Fruit fly (Drosophila melanogaster) whole organism, embryonic: ENCODE data around the gene Pdcd4.
A peak's percentile ranks its signal among the peaks of the same experiment; 100 is the strongest.

Source experiments
- Awh ChIP-seq: fragments of 200-800 bp; sonication (Bioruptor generic); IDR thresholded peaks from 2 replicates; pipeline ENCODE4, ENCODE4 v1.3.6; 2022; ENCODE audit warnings: missing biosample characterization, missing genetic modification characterization
- Bdp1 ChIP-seq: fragments of 200-800 bp; sonication (Bioruptor generic); optimal IDR thresholded peaks from 3 replicates; lab custom pipeline; 2016; ENCODE audit warnings: missing biosample characterization, missing genetic modification characterization
- CG10209 ChIP-seq: fragments of 200-800 bp; sonication (Bioruptor generic); optimal IDR thresholded peaks from 3 replicates; lab custom pipeline; 2017; ENCODE audit warnings: missing biosample characterization, mild to moderate bottlenecking, missing genetic modification characterization, missing genetic modification reagents
- CG13287 ChIP-seq: fragments of 200-800 bp; sonication (Bioruptor generic); IDR thresholded peaks from 2 replicates; pipeline ENCODE4 v1.3.6; 2022; ENCODE audit warnings: missing biosample characterization, missing genetic modification characterization; ENCODE audit not compliant: partially characterized antibody
- CG14050 ChIP-seq: fragments of 200-800 bp; sonication (Bioruptor generic); IDR thresholded peaks from 3 replicates; pipeline ENCODE4 v1.3.6; 2022; ENCODE audit warnings: missing biosample characterization, missing genetic modification characterization
- CG15514 ChIP-seq: fragments of 200-800 bp; sonication (Bioruptor generic); optimal IDR thresholded peaks from 3 replicates; lab custom pipeline; 2017; ENCODE audit warnings: missing biosample characterization, missing genetic modification characterization, mild to moderate bottlenecking, moderate library complexity, missing genetic modification reagents
- CG15601 ChIP-seq: fragments of 200-800 bp; sonication (Bioruptor generic); optimal IDR thresholded peaks from 3 replicates; lab custom pipeline; 2019; ENCODE audit warnings: missing biosample characterization, mild to moderate bottlenecking, missing genetic modification characterization, moderate library complexity
- CG15696 ChIP-seq: fragments of 200-800 bp; sonication (Bioruptor generic); optimal IDR thresholded peaks from 2 replicates; lab custom pipeline; 2019; ENCODE audit warnings: missing biosample characterization, mild to moderate bottlenecking, missing genetic modification characterization, moderate library complexity
- CG17829 ChIP-seq: fragments of 200-800 bp; optimal IDR thresholded peaks from 2 replicates; lab custom pipeline; 2019; ENCODE audit warnings: missing biosample characterization, mild to moderate bottlenecking, missing genetic modification characterization, moderate library complexity
- CG17912 ChIP-seq: fragments of 200-800 bp; sonication (Bioruptor generic); optimal IDR thresholded peaks from 2 replicates; lab custom pipeline; 2018; ENCODE audit warnings: missing biosample characterization, mild to moderate bottlenecking, missing genetic modification characterization
- CG18262 ChIP-seq: fragments of 200-800 bp; optimal IDR thresholded peaks from 3 replicates; lab custom pipeline; 2019; ENCODE audit warnings: missing biosample characterization, mild to moderate bottlenecking, missing genetic modification characterization, moderate library complexity
- CG1832 ChIP-seq: fragments of 200-800 bp; sonication (Bioruptor generic); optimal IDR thresholded peaks from 2 replicates; lab custom pipeline; 2017; ENCODE audit warnings: missing biosample characterization, mild to moderate bottlenecking, missing genetic modification characterization, inconsistent platforms
- CG2116 ChIP-seq: fragments of 200-800 bp; sonication (Bioruptor generic); optimal IDR thresholded peaks from 3 replicates; lab custom pipeline; 2018; ENCODE audit warnings: missing biosample characterization, mild to moderate bottlenecking, missing genetic modification characterization
- CG4854 ChIP-seq: fragments of 200-800 bp; sonication (Bioruptor generic); optimal IDR thresholded peaks from 2 replicates; lab custom pipeline; 2016; ENCODE audit warnings: missing biosample characterization, missing genetic modification characterization, inconsistent platforms
- CG5180 ChIP-seq: fragments of 200-800 bp; sonication (Bioruptor generic); optimal IDR thresholded peaks from 3 replicates; lab custom pipeline; 2017; ENCODE audit warnings: missing biosample characterization, missing genetic modification characterization, mild to moderate bottlenecking, moderate library complexity, missing genetic modification reagents
- CG5245 ChIP-seq: fragments of 200-800 bp; sonication (Bioruptor generic); optimal IDR thresholded peaks from 3 replicates; lab custom pipeline; 2016; ENCODE audit warnings: missing biosample characterization, missing genetic modification characterization
- CG6689 ChIP-seq: fragments of 200-800 bp; sonication (Bioruptor generic); IDR thresholded peaks from 2 replicates; pipeline ENCODE4 v1.3.6; 2022; ENCODE audit warnings: missing biosample characterization, missing genetic modification characterization
- CG6791 ChIP-seq: fragments of 200-800 bp; sonication (Bioruptor generic); IDR thresholded peaks from 3 replicates; pipeline ENCODE4 v1.3.6; 2022; ENCODE audit warnings: missing biosample characterization, missing genetic modification characterization; ENCODE audit not compliant: partially characterized antibody
- CG8478 ChIP-seq: fragments of >200 bp; optimal IDR thresholded peaks from 2 replicates; lab custom pipeline; 2018
- CG8944 ChIP-seq: fragments of 200-800 bp; sonication (Bioruptor generic); optimal IDR thresholded peaks from 3 replicates; lab custom pipeline; 2016; ENCODE audit warnings: missing biosample characterization, missing genetic modification characterization
- CG9215 ChIP-seq: fragments of 200-800 bp; sonication (Bioruptor generic); IDR thresholded peaks from 2 replicates; pipeline ENCODE4 v1.3.6; 2022; ENCODE audit warnings: missing biosample characterization, missing genetic modification characterization
- CTCF ChIP-seq: fragments of 200-800 bp; sonication (Bioruptor generic); optimal IDR thresholded peaks from 2 replicates; lab custom pipeline; 2017; ENCODE audit warnings: missing biosample characterization, mild to moderate bottlenecking, missing genetic modification characterization, moderate library complexity
- Dfd ChIP-seq, 2 experiments: fragments of >200 bp; optimal IDR thresholded peaks; 2 replicates each; lab custom pipeline; 2017; ENCODE audit warnings: missing biosample characterization in 2 of 2, missing genetic modification characterization in 2 of 2
- Doc2 ChIP-seq: fragments of 200-800 bp; sonication (Bioruptor generic); IDR thresholded peaks from 2 replicates; pipeline ENCODE4 v1.3.6; 2022; ENCODE audit warnings: missing biosample characterization, missing genetic modification characterization
- H15 ChIP-seq: fragments of 200-800 bp; sonication (Bioruptor generic); IDR thresholded peaks from 3 replicates; pipeline ENCODE4 v1.3.6; 2022; ENCODE audit warnings: missing biosample characterization, missing genetic modification characterization
- HHEX ChIP-seq: fragments of 200-800 bp; sonication (Bioruptor generic); optimal IDR thresholded peaks from 3 replicates; lab custom pipeline; 2017; ENCODE audit warnings: missing biosample characterization, mild to moderate bottlenecking, missing genetic modification characterization, missing genetic modification reagents
- Kr ChIP-seq: fragments of 200-800 bp; sonication (Bioruptor generic); optimal IDR thresholded peaks from 2 replicates; lab custom pipeline; 2017; ENCODE audit warnings: missing biosample characterization, mild to moderate bottlenecking, missing genetic modification characterization
- Mrtf ChIP-seq: fragments of 200-800 bp; sonication (Bioruptor generic); IDR thresholded peaks from 3 replicates; pipeline ENCODE4 v1.3.6; 2022; ENCODE audit warnings: missing biosample characterization, missing genetic modification characterization
- NfI ChIP-seq: fragments of 200-800 bp; sonication (Bioruptor generic); optimal IDR thresholded peaks from 3 replicates; lab custom pipeline; 2018; ENCODE audit warnings: missing biosample characterization, mild to moderate bottlenecking, missing genetic modification characterization, moderate library complexity
- Sry-β ChIP-seq: fragments of 200-800 bp; sonication (Bioruptor generic); optimal IDR thresholded peaks from 2 replicates; lab custom pipeline; 2018; ENCODE audit warnings: missing biosample characterization, mild to moderate bottlenecking, missing genetic modification characterization, moderate library complexity
- Tbp ChIP-seq: fragments of >200 bp; optimal IDR thresholded peaks from 2 replicates; lab custom pipeline; 2018; ENCODE audit warnings: missing biosample characterization, missing genetic modification characterization
- bcd ChIP-seq: fragments of 200-800 bp; sonication (Bioruptor generic); optimal IDR thresholded peaks from 2 replicates; lab custom pipeline; 2017; ENCODE audit warnings: missing biosample characterization, mild to moderate bottlenecking, missing genetic modification characterization
- br ChIP-seq: fragments of >200 bp; optimal IDR thresholded peaks from 2 replicates; lab custom pipeline; 2017
- cwo ChIP-seq: fragments of 200-800 bp; sonication (Bioruptor generic); optimal IDR thresholded peaks from 3 replicates; lab custom pipeline; 2017; ENCODE audit warnings: missing biosample characterization, missing genetic modification characterization, mild to moderate bottlenecking, moderate library complexity, missing genetic modification reagents
- eve ChIP-seq, 2 experiments: fragments of >200 bp; optimal IDR thresholded peaks; 2 replicates each; lab custom pipeline; 2017; ENCODE audit warnings: missing biosample characterization in 2 of 2, missing genetic modification characterization in 2 of 2
- ewg ChIP-seq: fragments of 200-800 bp; sonication (Bioruptor generic); optimal IDR thresholded peaks from 3 replicates; lab custom pipeline; 2017; ENCODE audit warnings: mild to moderate bottlenecking, missing biosample characterization, missing genetic modification reagents, missing genetic modification characterization
- gcm2 ChIP-seq: fragments of 200-800 bp; sonication (Bioruptor generic); optimal IDR thresholded peaks from 2 replicates; lab custom pipeline; 2016; ENCODE audit warnings: missing biosample characterization, missing genetic modification characterization
- gsb-n ChIP-seq: fragments of 200-800 bp; sonication (Bioruptor generic); optimal IDR thresholded peaks from 3 replicates; lab custom pipeline; 2018; ENCODE audit warnings: missing biosample characterization, mild to moderate bottlenecking, missing genetic modification characterization
- gt ChIP-seq: fragments of 200-800 bp; sonication (Bioruptor generic); IDR thresholded peaks from 2 replicates; pipeline ENCODE4 v1.3.6; 2022; ENCODE audit warnings: missing biosample characterization, missing genetic modification characterization
- kni ChIP-seq: fragments of 200-800 bp; sonication (Bioruptor generic); optimal IDR thresholded peaks from 3 replicates; lab custom pipeline; 2017; ENCODE audit warnings: mild to moderate bottlenecking, missing biosample characterization, missing genetic modification reagents, missing genetic modification characterization
- knrl ChIP-seq: fragments of 200-800 bp; sonication (Bioruptor generic); IDR thresholded peaks from 3 replicates; pipeline ENCODE4 v1.3.6; 2022; ENCODE audit warnings: missing biosample characterization, missing genetic modification characterization; ENCODE audit not compliant: partially characterized antibody
- lbe ChIP-seq: fragments of 200-800 bp; sonication (Bioruptor generic); optimal IDR thresholded peaks from 2 replicates; lab custom pipeline; 2016; ENCODE audit warnings: missing biosample characterization, mild to moderate bottlenecking, missing genetic modification characterization
- mirr ChIP-seq: fragments of 200-800 bp; sonication (Bioruptor generic); optimal IDR thresholded peaks from 3 replicates; lab custom pipeline; 2018; ENCODE audit warnings: missing biosample characterization, mild to moderate bottlenecking, missing genetic modification characterization
- nerfin-2 ChIP-seq: fragments of 200-800 bp; sonication (Bioruptor generic); IDR thresholded peaks from 2 replicates; pipeline ENCODE4 v1.3.6; 2022; ENCODE audit warnings: missing biosample characterization, missing genetic modification characterization; ENCODE audit not compliant: partially characterized antibody
- pho ChIP-seq: fragments of 200-800 bp; sonication (Bioruptor generic); optimal IDR thresholded peaks from 2 replicates; lab custom pipeline; 2016; ENCODE audit warnings: missing biosample characterization, missing genetic modification characterization
- sens-2 ChIP-seq: fragments of 200-800 bp; sonication (Bioruptor generic); IDR thresholded peaks from 2 replicates; pipeline ENCODE4 v1.3.6; 2022; ENCODE audit warnings: missing biosample characterization, missing genetic modification characterization
- sisA ChIP-seq: fragments of 200-800 bp; sonication (Bioruptor generic); IDR thresholded peaks from 2 replicates; pipeline ENCODE4 v1.3.6; 2022; ENCODE audit warnings: missing biosample characterization, missing genetic modification characterization
- slp2 ChIP-seq: fragments of 200-800 bp; sonication (Bioruptor generic); optimal IDR thresholded peaks from 2 replicates; lab custom pipeline; 2016; ENCODE audit warnings: missing biosample characterization, missing genetic modification characterization
- so ChIP-seq: fragments of 200-800 bp; sonication (Bioruptor generic); IDR thresholded peaks from 3 replicates; pipeline ENCODE4 v1.3.6; 2022; ENCODE audit warnings: missing biosample characterization, missing genetic modification characterization
- trh ChIP-seq: fragments of 200-800 bp; sonication (Bioruptor generic); optimal IDR thresholded peaks from 2 replicates; lab custom pipeline; 2016; ENCODE audit warnings: missing biosample characterization, missing genetic modification characterization
- wor ChIP-seq: fragments of 200-800 bp; sonication (Bioruptor generic); IDR thresholded peaks from 2 replicates; pipeline ENCODE4 v1.3.6; 2022; ENCODE audit warnings: missing biosample characterization, missing genetic modification characterization

Pdcd4 gene

dm6 chrX:13764397-13765119 is 9.4 kb upstream of the Pdcd4 start (continued):
- TF ChIP-seq Dfd (GFP tag; optimal IDR thresholded peaks at IDR 0.05; lab: Kevin White, UChicago): no peak
- TF ChIP-seq CG14050: peak; percentile 51; the same call in 1 of the 3 replicates
- peak; percentile 32 for TF ChIP-seq HHEX (GFP tag; lab: Kevin White, UChicago)
- 0 out of 3 replicates have a peak, but pooled peaks have one; percentile 29 for TF ChIP-seq H15 (GFP tag; lab: Robert Waterston, UW)
- peak; percentile 11 for TF ChIP-seq CG2116 (GFP tag; lab: Kevin White, UChicago)
- TF ChIP-seq Awh (GFP tag; lab: Robert Waterston, UW): peak; percentile 28; the same call in 1 of the 2 replicates
- no peak for TF ChIP-seq Kr (GFP tag; lab: Kevin White, UChicago)
- no peak for TF ChIP-seq CTCF (GFP tag; lab: Kevin White, UChicago)
- no peak for TF ChIP-seq CG13287
- no peak for TF ChIP-seq Tbp (GFP tag; lab: Kevin White, UChicago)
- TF ChIP-seq CG5180: peak; percentile 14
- TF ChIP-seq mirr: no peak
- 0 out of 3 replicates have a peak, but pooled peaks have one; percentile 47 for TF ChIP-seq Mrtf (GFP tag; lab: Robert Waterston, UW)
- no peak for TF ChIP-seq sens-2
- TF ChIP-seq nerfin-2 (GFP tag; lab: Robert Waterston, UW): no peak
- no peak for TF ChIP-seq CG8478 (lab: Kevin White, UChicago)
- peak; percentile 11 for TF ChIP-seq NfI (GFP tag; lab: Kevin White, UChicago)
- TF ChIP-seq CG17829: peak; percentile 42
- TF ChIP-seq cwo (GFP tag; lab: Kevin White, UChicago): no peak
- TF ChIP-seq CG18262 (tag; lab: Kevin White, UChicago): peak; percentile 49
- no peak for TF ChIP-seq trh (GFP tag; lab: Kevin White, UChicago)
- TF ChIP-seq Bdp1 (GFP tag; lab: Kevin White, UChicago): no peak
- TF ChIP-seq gcm2 (GFP tag; lab: Kevin White, UChicago): no peak
- TF ChIP-seq br (lab: Kevin White, UChicago): no peak
- no peak for TF ChIP-seq CG1832 (GFP tag; lab: Kevin White, UChicago)
- TF ChIP-seq sisA (GFP tag; lab: Robert Waterston, UW): peak; percentile 52
- no peak for TF ChIP-seq CG6791 (GFP tag; lab: Robert Waterston, UW)
- TF ChIP-seq CG15696 (tag; lab: Kevin White, UChicago): no peak
- no peak for TF ChIP-seq knrl
- TF ChIP-seq wor (GFP tag; lab: Robert Waterston, UW): peak; percentile 18; the same call in 1 of the 2 replicates
- TF ChIP-seq bcd (GFP tag; lab: Kevin White, UChicago): peak; percentile 13
- no peak for TF ChIP-seq Doc2 (GFP tag; lab: Robert Waterston, UW)
- no peak for TF ChIP-seq CG5245 (GFP tag; lab: Kevin White, UChicago)
- no peak for TF ChIP-seq CG17912
- TF ChIP-seq CG9215 (GFP tag; lab: Robert Waterston, UW): no peak
- no peak for TF ChIP-seq CG15601
- no peak for TF ChIP-seq CG8944 (GFP tag; lab: Kevin White, UChicago)
- peak; percentile 2 for TF ChIP-seq ewg (GFP tag; lab: Kevin White, UChicago)
- no peak for TF ChIP-seq CG4854 (GFP tag; lab: Kevin White, UChicago)
- peak; percentile 49 for TF ChIP-seq CG6689 (GFP tag; lab: Robert Waterston, UW)
- no peak for TF ChIP-seq gt (GFP tag; lab: Robert Waterston, UW)
- TF ChIP-seq kni (GFP tag; lab: Kevin White, UChicago): no peak
- no peak for TF ChIP-seq eve (GFP tag; optimal IDR thresholded peaks at IDR 0.05; lab: Kevin White, UChicago)
- no peak for TF ChIP-seq lbe (GFP tag; lab: Kevin White, UChicago)
- 0 out of 3 replicates have a peak, but pooled peaks have one; percentile 40 for TF ChIP-seq so (GFP tag; lab: Robert Waterston, UW)
- no peak for TF ChIP-seq pho (GFP tag; lab: Kevin White, UChicago)
- TF ChIP-seq Sry-β: no peak
- no peak for TF ChIP-seq slp2 (GFP tag; lab: Kevin White, UChicago)
- TF ChIP-seq CG10209: peak; percentile 43
- TF ChIP-seq CG15514 (GFP tag; lab: Kevin White, UChicago): no peak
- TF ChIP-seq gsb-n (tag; lab: Kevin White, UChicago): peak; percentile 16
